Fruit fly (Drosophila melanogaster): ENCODE data around the gene CG4259.

The CG4259 gene

dm6 chr2L:2175930-2176643 is 47.0 kb upstream of the CG4259 start (continued):
- TF ChIP-seq Sry-β (GFP tag; optimal IDR thresholded peaks at IDR 0.05) = no peak
- peak; percentile 27 for TF ChIP-seq CG13894 (tag; optimal IDR thresholded peaks at IDR 0.05)
- TF ChIP-seq CG12219 (GFP tag; optimal IDR thresholded peaks at IDR 0.05) = no peak
- no peak for TF ChIP-seq Fer2 (tag; optimal IDR thresholded peaks at IDR 0.05)
- TF ChIP-seq odd (GFP tag; optimal IDR thresholded peaks at IDR 0.05) = peak; percentile 49
- peak; percentile 8 for TF ChIP-seq B-H2 (GFP tag; optimal IDR thresholded peaks at IDR 0.05)
- peak; percentile 73 for TF ChIP-seq Hmr (GFP tag; optimal IDR thresholded peaks at IDR 0.05)
- TF ChIP-seq da (GFP tag; optimal IDR thresholded peaks at IDR 0.05) = no peak
- TF ChIP-seq CG6254 (GFP tag; optimal IDR thresholded peaks at IDR 0.05) = no peak
- TF ChIP-seq bowl (GFP tag; IDR thresholded peaks at IDR 0.05) = no peak
- no peak for TF ChIP-seq slp2 (GFP tag; optimal IDR thresholded peaks at IDR 0.05)
- TF ChIP-seq trem (tag; optimal IDR thresholded peaks at IDR 0.05) = no peak
- no peak for TF ChIP-seq mirr (GFP tag; optimal IDR thresholded peaks at IDR 0.05)
- no peak for TF ChIP-seq tgo (GFP tag; IDR thresholded peaks at IDR 0.05)
- no peak for TF ChIP-seq Dfd (GFP tag; optimal IDR thresholded peaks at IDR 0.05)
- TF ChIP-seq ttk (GFP tag; IDR thresholded peaks at IDR 0.05) = no peak
- no peak for TF ChIP-seq vnd (GFP tag; IDR thresholded peaks at IDR 0.05; ENCODE audit: partially characterized antibody)
- no peak for TF ChIP-seq exex (tag; optimal IDR thresholded peaks at IDR 0.05)
- no peak for TF ChIP-seq CG7372 (GFP tag; IDR thresholded peaks at IDR 0.05)
- peak; percentile 22 for TF ChIP-seq Nf-YC (tag; optimal IDR thresholded peaks at IDR 0.05)
- TF ChIP-seq Vsx1 (GFP tag; optimal IDR thresholded peaks at IDR 0.05) = no peak
- TF ChIP-seq ase (GFP tag; IDR thresholded peaks at IDR 0.05) = 0 out of 3 replicates have a peak, but pooled peaks have one; percentile 33
- no peak for TF ChIP-seq BEAF-32 (GFP tag; optimal IDR thresholded peaks at IDR 0.05)
- no peak for TF ChIP-seq sob (GFP tag; IDR thresholded peaks at IDR 0.05)
- TF ChIP-seq CG1603 (tag; optimal IDR thresholded peaks at IDR 0.05) = no peak
- TF ChIP-seq al (GFP tag; IDR thresholded peaks at IDR 0.05) = peak; percentile 64
- no peak for TF ChIP-seq pzg (GFP tag; optimal IDR thresholded peaks at IDR 0.05)
- peak; percentile 42; the same call in 1 of the 2 replicates for TF ChIP-seq Ada2b (GFP tag; IDR thresholded peaks at IDR 0.05)
- peak; percentile 39 for TF ChIP-seq sug (tag; optimal IDR thresholded peaks at IDR 0.05)
- peak; percentile 76 for TF ChIP-seq CoRest (tag; optimal IDR thresholded peaks at IDR 0.05)
- TF ChIP-seq ems (GFP tag; optimal IDR thresholded peaks at IDR 0.05) = no peak
- TF ChIP-seq CG8765 (GFP tag; IDR thresholded peaks at IDR 0.05) = no peak
- peak; percentile 15 for TF ChIP-seq Jarid2 (GFP tag; optimal IDR thresholded peaks at IDR 0.05)
- TF ChIP-seq CG5245 (GFP tag; optimal IDR thresholded peaks at IDR 0.05) = peak; percentile 14
- TF ChIP-seq NC2α (GFP tag; optimal IDR thresholded peaks at IDR 0.05) = no peak
- TF ChIP-seq Dref (GFP tag; IDR thresholded peaks at IDR 0.05) = no peak
- no peak for TF ChIP-seq CG17912 (GFP tag; optimal IDR thresholded peaks at IDR 0.05)
- TF ChIP-seq CG43689 (GFP tag; IDR thresholded peaks at IDR 0.05) = no peak
- no peak for TF ChIP-seq Myb (GFP tag; optimal IDR thresholded peaks at IDR 0.05)
- TF ChIP-seq Bdp1 (GFP tag; optimal IDR thresholded peaks at IDR 0.05) = no peak
- TF ChIP-seq Neu2 (GFP tag; optimal IDR thresholded peaks at IDR 0.05; ENCODE audit: borderline replicate concordance) = no peak
- TF ChIP-seq tap (tag; optimal IDR thresholded peaks at IDR 0.05) = peak; percentile 15
- TF ChIP-seq CG8478 (optimal IDR thresholded peaks at IDR 0.05) = no peak
- TF ChIP-seq pum (GFP tag; optimal IDR thresholded peaks at IDR 0.05) = no peak
- no peak for TF ChIP-seq pita (GFP tag; optimal IDR thresholded peaks at IDR 0.05)
- TF ChIP-seq sqz (GFP tag; optimal IDR thresholded peaks at IDR 0.05) = peak; percentile 27
- peak; percentile 70 for TF ChIP-seq PHDP (tag; optimal IDR thresholded peaks at IDR 0.05)
- no peak for TF ChIP-seq B-H1 (GFP tag; IDR thresholded peaks at IDR 0.05)
- TF ChIP-seq CG10462 (GFP tag; optimal IDR thresholded peaks at IDR 0.05) = no peak
- peak; percentile 72 for TF ChIP-seq lilli (GFP tag; optimal IDR thresholded peaks at IDR 0.05)
- peak; percentile 62; the same call in 2 of the 3 replicates for TF ChIP-seq CG17361 (GFP tag; IDR thresholded peaks at IDR 0.05)
